Worm (Caenorhabditis elegans): ENCODE data around the gene ZK121.2.

The ZK121.2 gene

ce11 chrIII:5308278-5308677 lies 33.2 kb upstream of the ZK121.2 start, which contains the start of gene mog-3 (continued):
- TF ChIP-seq egl-43 (GFP tag; IDR thresholded peaks at IDR 0.05) (no peak), daf-8 (GFP tag; IDR thresholded peaks at IDR 0.05) (no peak), skn-1 (tag; optimal IDR thresholded peaks at IDR 0.05) (no peak), R02D3.7 (tag; optimal IDR thresholded peaks at IDR 0.05) (no peak), mxl-3 (GFP tag; optimal IDR thresholded peaks at IDR 0.05) (peak; percentile 34), dmd-9 (GFP tag; IDR thresholded peaks at IDR 0.05) (0 out of 2 replicates have a peak, but pooled peaks have one; percentile 53), zip-11 (GFP tag; IDR thresholded peaks at IDR 0.05) (no peak), jun-1 (tag; optimal IDR thresholded peaks at IDR 0.05) (no peak), ceh-62 (tag; optimal IDR thresholded peaks at IDR 0.05) (no peak), gei-8 (GFP tag; optimal IDR thresholded peaks at IDR 0.05) (no peak), ZK337.2 (GFP tag; IDR thresholded peaks at IDR 0.05) (peak; percentile 62; the same call in 1 of the 2 replicates), unc-130 (GFP tag; optimal IDR thresholded peaks at IDR 0.05) (peak; percentile 89), hlh-30 (tag; optimal IDR thresholded peaks at IDR 0.05; ENCODE audit: insufficient read depth) (peak; percentile 52), fos-1 (tag; optimal IDR thresholded peaks at IDR 0.05) (no peak), rbr-2 (tag; optimal IDR thresholded peaks at IDR 0.05) (peak; percentile 10), lin-29 (GFP tag; IDR thresholded peaks at IDR 0.05) (no peak), arid-1 (GFP tag; conservative IDR thresholded peaks at IDR 0.05) (no peak), madf-9 (GFP tag; conservative IDR thresholded peaks at IDR 0.05) (peak; percentile 53; the same call in 1 of the 2 replicates), ces-1 (GFP tag; optimal IDR thresholded peaks at IDR 0.05) (no peak), zfp-2 (tag; optimal IDR thresholded peaks at IDR 0.05) (no peak), F49E8.2 (tag; optimal IDR thresholded peaks at IDR 0.05; ENCODE audit: borderline replicate concordance) (no peak), T20F7.1 (GFP tag; optimal IDR thresholded peaks at IDR 0.05) (no peak), lin-1 (GFP tag; IDR thresholded peaks at IDR 0.05) (no peak), mxl-2 (GFP tag; conservative IDR thresholded peaks at IDR 0.05) (no peak), lin-39 (tag; optimal IDR thresholded peaks at IDR 0.05) (no peak), mdt-29 (GFP tag; IDR thresholded peaks at IDR 0.05) (0 out of 2 replicates have a peak, but pooled peaks have one; percentile 12), nhr-25 (tag; optimal IDR thresholded peaks at IDR 0.05; ENCODE audit: borderline replicate concordance, insufficient read depth) (no peak), duxl-1 (tag; optimal IDR thresholded peaks at IDR 0.05; ENCODE audit: poor library complexity) (no peak), ceh-28 (tag; optimal IDR thresholded peaks at IDR 0.05) (peak; percentile 20), lsy-2 (tag; optimal IDR thresholded peaks at IDR 0.05) (peak in 1 of 2 experiments; percentile 74), spr-1 (tag; optimal IDR thresholded peaks at IDR 0.05) (no peak), ztf-11 (tag; optimal IDR thresholded peaks at IDR 0.05) (no peak), Y105C5A.15 (GFP tag; IDR thresholded peaks at IDR 0.05) (no peak), mes-2 (tag; optimal IDR thresholded peaks at IDR 0.05; ENCODE audit: poor library complexity, severe bottlenecking) (peak; percentile 98)

DNA sequence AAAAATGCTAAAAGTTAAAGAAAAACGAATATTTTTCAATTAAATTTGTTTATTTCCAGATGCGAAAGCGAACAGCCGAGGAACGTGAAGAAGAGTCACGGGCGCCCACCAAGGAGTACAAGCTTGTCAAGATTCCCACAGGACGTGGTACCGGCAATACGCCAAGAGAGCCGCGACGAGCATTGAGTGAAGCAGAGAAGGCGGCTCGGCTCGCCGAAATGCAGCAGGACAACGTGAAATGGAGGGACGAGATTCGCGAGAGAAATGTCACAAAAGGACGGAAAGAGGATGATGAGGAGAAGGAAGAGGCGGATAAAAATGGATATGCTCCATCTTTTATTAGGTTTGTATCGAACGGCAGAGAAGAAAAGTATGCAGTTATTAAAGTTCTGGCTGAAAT lies 31.1 kb upstream of the ZK121.2 start:
- TF ChIP-seq pha-4 (GFP tag; IDR thresholded peaks at IDR 0.05) = 0 out of 2 replicates have a peak, but pooled peaks have one; percentile 17
- no peak for TF ChIP-seq pha-4 (tag; optimal IDR thresholded peaks at IDR 0.05)
- TF ChIP-seq madf-5 (GFP tag; IDR thresholded peaks at IDR 0.05) = no peak
- TF ChIP-seq set-16 (GFP tag; IDR thresholded peaks at IDR 0.05) = peak; percentile 57

ce11 chrIII:5310940-5311339 lies 30.5 kb upstream of the ZK121.2 start, which contains the start of gene pqe-1:
TSS of gene pqe-1 (plus strand) at chrIII:5311240.
- TF ChIP-seq dmd-9 (GFP tag; IDR thresholded peaks at IDR 0.05) (no peak), tag-97 (GFP tag; IDR thresholded peaks at IDR 0.05) (no peak), ztf-7 (tag; optimal IDR thresholded peaks at IDR 0.05) (no peak), arid-1 (GFP tag; conservative IDR thresholded peaks at IDR 0.05) (0 out of 2 replicates have a peak, but pooled peaks have one; percentile 12)
